Fruit fly (Drosophila melanogaster): ENCODE measurements around the gene CG43725.

- TF ChIP-seq cic (GFP tag; optimal IDR thresholded peaks at IDR 0.05) (no peak), ovo (GFP tag; optimal IDR thresholded peaks at IDR 0.05) (no peak), CG12768 (GFP tag; optimal IDR thresholded peaks at IDR 0.05) (no peak), CG1620 (GFP tag; optimal IDR thresholded peaks at IDR 0.05) (no peak), CG33017 (tag; optimal IDR thresholded peaks at IDR 0.05) (no peak)
These were observed 6.0 kb downstream of the CG43725 start, which contains the start of gene AstC for dm6 chr2L:11081337-11081736.
